Fruit fly (Drosophila melanogaster) whole organism, embryonic: ENCODE data around the gene Or98a.

Source experiments
- Asciz ChIP-seq: fragments of 200-800 bp; sonication (Bioruptor generic); optimal IDR thresholded peaks from 2 replicates; lab custom pipeline; 2017; ENCODE audit warnings: missing biosample characterization, mild to moderate bottlenecking, missing genetic modification characterization, missing genetic modification reagents
- C15 ChIP-seq: fragments of 200-800 bp; sonication (Bioruptor generic); IDR thresholded peaks from 3 replicates; pipeline ENCODE4 v1.3.6; 2022; ENCODE audit warnings: missing biosample characterization, missing genetic modification characterization
- CG10431 ChIP-seq: fragments of 200-800 bp; sonication (Bioruptor generic); optimal IDR thresholded peaks from 3 replicates; lab custom pipeline; 2018; ENCODE audit warnings: missing biosample characterization, mild to moderate bottlenecking, missing genetic modification characterization
- CG12659 ChIP-seq: fragments of 200-800 bp; sonication (Bioruptor generic); optimal IDR thresholded peaks from 3 replicates; lab custom pipeline; 2017; ENCODE audit warnings: mild to moderate bottlenecking, missing biosample characterization, missing genetic modification reagents, missing genetic modification characterization
- CG17186 ChIP-seq: fragments of 200-800 bp; sonication (Bioruptor generic); optimal IDR thresholded peaks from 3 replicates; lab custom pipeline; 2017; ENCODE audit warnings: missing biosample characterization, missing genetic modification reagents, missing genetic modification characterization
- CG17385 ChIP-seq: fragments of 200-800 bp; sonication (Bioruptor generic); optimal IDR thresholded peaks from 3 replicates; lab custom pipeline; 2018; ENCODE audit warnings: missing biosample characterization, mild to moderate bottlenecking, missing genetic modification characterization
- CG18262 ChIP-seq: fragments of 200-800 bp; optimal IDR thresholded peaks from 3 replicates; lab custom pipeline; 2019; ENCODE audit warnings: missing biosample characterization, mild to moderate bottlenecking, missing genetic modification characterization, moderate library complexity
- CG18619 ChIP-seq: fragments of 200-800 bp; sonication (Bioruptor generic); optimal IDR thresholded peaks from 3 replicates; lab custom pipeline; 2017; ENCODE audit warnings: missing biosample characterization, mild to moderate bottlenecking, missing genetic modification characterization
- CG2120 ChIP-seq: fragments of 200-800 bp; sonication (Bioruptor generic); optimal IDR thresholded peaks from 3 replicates; lab custom pipeline; 2016; ENCODE audit warnings: missing biosample characterization, missing genetic modification characterization
- CG2129 ChIP-seq: fragments of 200-800 bp; sonication (Bioruptor generic); IDR thresholded peaks from 2 replicates; pipeline ENCODE4 v1.3.6; 2022; ENCODE audit warnings: missing biosample characterization, missing genetic modification characterization; ENCODE audit not compliant: partially characterized antibody
- CG30403 ChIP-seq: fragments of 200-800 bp; sonication (Bioruptor generic); optimal IDR thresholded peaks from 3 replicates; lab custom pipeline; 2016; ENCODE audit warnings: missing biosample characterization, missing genetic modification characterization
- CG34422 ChIP-seq: fragments of 200-800 bp; sonication (Bioruptor generic); IDR thresholded peaks from 3 replicates; pipeline ENCODE4 v1.3.6; 2022; ENCODE audit warnings: missing biosample characterization, missing genetic modification characterization
- CG4820 ChIP-seq: fragments of 200-800 bp; sonication (Bioruptor generic); optimal IDR thresholded peaks from 3 replicates; lab custom pipeline; 2016; ENCODE audit warnings: missing biosample characterization, missing genetic modification characterization
- CG6272 ChIP-seq: fragments of 200-800 bp; sonication (Bioruptor generic); IDR thresholded peaks from 2 replicates; pipeline ENCODE4 v1.3.6; 2022; ENCODE audit warnings: missing biosample characterization, missing genetic modification characterization
- CG6683 ChIP-seq: fragments of 200-800 bp; sonication (Bioruptor generic); optimal IDR thresholded peaks from 2 replicates; lab custom pipeline; 2017; ENCODE audit warnings: missing biosample characterization, mild to moderate bottlenecking, missing genetic modification characterization, missing genetic modification reagents
- CG7839 ChIP-seq: fragments of 200-800 bp; sonication (Bioruptor generic); optimal IDR thresholded peaks from 3 replicates; lab custom pipeline; 2018; ENCODE audit warnings: missing biosample characterization, mild to moderate bottlenecking, missing genetic modification characterization, moderate library complexity
- CG7928 ChIP-seq: fragments of 200-800 bp; sonication (Bioruptor generic); optimal IDR thresholded peaks from 2 replicates; lab custom pipeline; 2017; ENCODE audit warnings: missing biosample characterization, mild to moderate bottlenecking, missing genetic modification characterization
- CG8388 ChIP-seq: fragments of 200-800 bp; sonication (Bioruptor generic); optimal IDR thresholded peaks from 2 replicates; lab custom pipeline; 2019; ENCODE audit warnings: missing biosample characterization, mild to moderate bottlenecking, missing genetic modification characterization, moderate library complexity
- Dfd ChIP-seq, 2 experiments: fragments of >200 bp; optimal IDR thresholded peaks; 2 replicates each; lab custom pipeline; 2017; ENCODE audit warnings: missing biosample characterization in 2 of 2, missing genetic modification characterization in 2 of 2
- Dip2 ChIP-seq: fragments of 200-800 bp; sonication (Bioruptor generic); IDR thresholded peaks from 2 replicates; pipeline ENCODE4 v1.3.6; 2022; ENCODE audit warnings: missing biosample characterization, missing genetic modification characterization
- Dp ChIP-seq: fragments of 200-800 bp; sonication (Bioruptor generic); optimal IDR thresholded peaks from 2 replicates; lab custom pipeline; 2018; ENCODE audit warnings: missing biosample characterization, mild to moderate bottlenecking, missing genetic modification characterization, moderate library complexity
- Fer1 ChIP-seq: fragments of 200-800 bp; sonication (Bioruptor generic); optimal IDR thresholded peaks from 2 replicates; lab custom pipeline; 2017; ENCODE audit warnings: missing biosample characterization, mild to moderate bottlenecking, missing genetic modification characterization
- GATAe ChIP-seq: fragments of 200-800 bp; sonication (Bioruptor generic); conservative IDR thresholded peaks from 2 replicates; pipeline ENCODE4 v1.3.6; 2022; ENCODE audit warnings: missing biosample characterization, missing genetic modification characterization
- HmgZ ChIP-seq: fragments of 200-800 bp; sonication (Bioruptor generic); optimal IDR thresholded peaks from 2 replicates; lab custom pipeline; 2018; ENCODE audit warnings: missing biosample characterization, mild to moderate bottlenecking, missing genetic modification characterization
- Hr3 ChIP-seq: fragments of 200-800 bp; sonication (Bioruptor generic); optimal IDR thresholded peaks from 3 replicates; lab custom pipeline; 2016; ENCODE audit warnings: missing biosample characterization, missing genetic modification characterization
- Hr51 ChIP-seq, 2 experiments: fragments of 200-800 bp; sonication (Bioruptor generic); optimal IDR thresholded peaks; 2 replicates in 1 of 2; 3 replicates in 1 of 2; lab custom pipeline; 2016 to 2018; ENCODE audit warnings: missing biosample characterization in 2 of 2, missing genetic modification characterization in 2 of 2, mild to moderate bottlenecking in 1 of 2, moderate library complexity in 1 of 2
- Hsf ChIP-seq: fragments of 200-800 bp; sonication (Bioruptor generic); optimal IDR thresholded peaks from 3 replicates; lab custom pipeline; 2016; ENCODE audit warnings: missing biosample characterization, missing genetic modification characterization
- Kr ChIP-seq: fragments of 200-800 bp; sonication (Bioruptor generic); optimal IDR thresholded peaks from 2 replicates; lab custom pipeline; 2017; ENCODE audit warnings: missing biosample characterization, mild to moderate bottlenecking, missing genetic modification characterization
- MESR4 ChIP-seq: fragments of 200-800 bp; sonication (Bioruptor generic); optimal IDR thresholded peaks from 2 replicates; lab custom pipeline; 2018; ENCODE audit warnings: missing biosample characterization, mild to moderate bottlenecking, missing genetic modification characterization, moderate library complexity
- Med ChIP-seq: fragments of 200-800 bp; sonication (Bioruptor generic); peaks from one replicate; lab custom pipeline; 2016; ENCODE audit warnings: missing biosample characterization, missing genetic modification characterization, mild to moderate bottlenecking, inconsistent platforms, moderate library complexity
- Meics ChIP-seq: fragments of 200-800 bp; sonication (Bioruptor generic); optimal IDR thresholded peaks from 2 replicates; lab custom pipeline; 2017; ENCODE audit warnings: missing biosample characterization, mild to moderate bottlenecking, missing genetic modification characterization
- Mes4 ChIP-seq: fragments of 200-800 bp; sonication (Bioruptor generic); optimal IDR thresholded peaks from 2 replicates; lab custom pipeline; 2016; ENCODE audit warnings: missing biosample characterization, missing genetic modification characterization
- NfI ChIP-seq: fragments of 200-800 bp; sonication (Bioruptor generic); optimal IDR thresholded peaks from 3 replicates; lab custom pipeline; 2018; ENCODE audit warnings: missing biosample characterization, mild to moderate bottlenecking, missing genetic modification characterization, moderate library complexity
- Oaz ChIP-seq: fragments of 200-800 bp; sonication (Bioruptor generic); IDR thresholded peaks from 2 replicates; pipeline ENCODE4 v1.3.6; 2022; ENCODE audit warnings: missing biosample characterization, missing genetic modification characterization
- Rx ChIP-seq: fragments of 200-800 bp; sonication (Bioruptor generic); IDR thresholded peaks from 2 replicates; pipeline ENCODE4 v1.3.6; 2022; ENCODE audit warnings: missing biosample characterization, missing genetic modification characterization
- Sox102F ChIP-seq: fragments of 200-800 bp; sonication (Bioruptor generic); optimal IDR thresholded peaks from 2 replicates; lab custom pipeline; 2018; ENCODE audit warnings: missing biosample characterization, mild to moderate bottlenecking, missing genetic modification characterization, moderate library complexity
- crc ChIP-seq: fragments of 200-800 bp; sonication (Bioruptor generic); optimal IDR thresholded peaks from 2 replicates; lab custom pipeline; 2016; ENCODE audit warnings: missing biosample characterization, missing genetic modification characterization
- crol ChIP-seq: fragments of 200-800 bp; sonication (Bioruptor generic); IDR thresholded peaks from 2 replicates; pipeline ENCODE4 v1.3.6; 2022; ENCODE audit warnings: missing biosample characterization, missing genetic modification characterization
- cwo ChIP-seq: fragments of 200-800 bp; sonication (Bioruptor generic); optimal IDR thresholded peaks from 3 replicates; lab custom pipeline; 2017; ENCODE audit warnings: missing biosample characterization, missing genetic modification characterization, mild to moderate bottlenecking, moderate library complexity, missing genetic modification reagents
- danr ChIP-seq: fragments of 200-800 bp; sonication (Bioruptor generic); IDR thresholded peaks from 2 replicates; pipeline ENCODE4 v1.3.6; 2022; ENCODE audit warnings: missing biosample characterization, missing genetic modification characterization
- dmrt99B ChIP-seq: fragments of 200-800 bp; sonication (Bioruptor generic); optimal IDR thresholded peaks from 2 replicates; lab custom pipeline; 2018; ENCODE audit warnings: missing biosample characterization, mild to moderate bottlenecking, missing genetic modification characterization, moderate library complexity
- dpn ChIP-seq, 2 experiments: fragments of 200-800 bp; sonication (Bioruptor generic); optimal IDR thresholded peaks; 3 replicates each; lab custom pipeline; 2016; ENCODE audit warnings: missing biosample characterization in 2 of 2, missing genetic modification characterization in 2 of 2
- grn ChIP-seq: fragments of 200-800 bp; sonication (Bioruptor generic); optimal IDR thresholded peaks from 3 replicates; lab custom pipeline; 2017; ENCODE audit warnings: missing biosample characterization, missing genetic modification characterization
- lab ChIP-seq: fragments of 200-800 bp; sonication (Bioruptor generic); optimal IDR thresholded peaks from 3 replicates; lab custom pipeline; 2017; ENCODE audit warnings: missing biosample characterization, missing genetic modification characterization, mild to moderate bottlenecking, moderate library complexity, missing genetic modification reagents
- row ChIP-seq: fragments of 200-800 bp; sonication (Bioruptor generic); IDR thresholded peaks from 3 replicates; pipeline ENCODE4 v1.3.6; 2022; ENCODE audit warnings: missing biosample characterization, missing genetic modification characterization
- sens ChIP-seq: fragments of 200-800 bp; sonication (Bioruptor generic); peaks from one replicate; lab custom pipeline; 2016; ENCODE audit warnings: missing biosample characterization, missing genetic modification characterization
- shn ChIP-seq: fragments of 200-800 bp; sonication (Bioruptor generic); optimal IDR thresholded peaks from 3 replicates; lab custom pipeline; 2016; ENCODE audit warnings: missing biosample characterization, missing genetic modification characterization
- stwl ChIP-seq: fragments of 200-800 bp; sonication (Bioruptor generic); optimal IDR thresholded peaks from 3 replicates; lab custom pipeline; 2018; ENCODE audit warnings: missing biosample characterization, mild to moderate bottlenecking, missing genetic modification characterization, moderate library complexity
- z ChIP-seq: fragments of 200-800 bp; sonication (Bioruptor generic); IDR thresholded peaks from 3 replicates; pipeline ENCODE4 v1.3.6; 2022; ENCODE audit warnings: missing biosample characterization, missing genetic modification characterization
- zen ChIP-seq: fragments of 200-800 bp; sonication (Bioruptor generic); optimal IDR thresholded peaks from 3 replicates; lab custom pipeline; 2018; ENCODE audit warnings: missing biosample characterization, mild to moderate bottlenecking, missing genetic modification characterization, moderate library complexity
- zfh2 ChIP-seq: fragments of 200-800 bp; sonication (Bioruptor generic); optimal IDR thresholded peaks from 2 replicates; lab custom pipeline; 2016; ENCODE audit warnings: missing biosample characterization, missing genetic modification characterization

Gene Or98a

DNA sequence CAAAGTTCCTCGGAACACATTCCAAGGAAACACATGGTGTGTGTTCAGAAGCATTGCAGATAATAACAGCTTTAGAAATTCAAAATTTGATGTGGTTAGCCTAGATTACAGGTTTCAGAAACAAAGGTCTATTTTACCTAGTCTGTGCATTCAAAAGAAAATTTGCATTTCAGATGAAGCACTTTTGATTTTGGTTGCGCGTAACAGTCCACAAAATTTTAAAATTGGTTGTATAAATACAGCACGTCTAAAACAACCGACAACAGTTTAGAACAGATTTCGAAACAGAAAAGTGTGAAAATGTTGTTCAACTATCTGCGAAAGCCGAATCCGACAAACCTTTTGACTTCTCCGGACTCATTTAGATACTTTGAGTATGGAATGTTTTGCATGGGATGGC, at the start of gene Or98a:
Gene Or98a (plus strand): TSS at position 301 of the 400 bp plus-strand sequence.
- no peak for TF ChIP-seq MESR4
- no peak for TF ChIP-seq Dfd (GFP tag; optimal IDR thresholded peaks at IDR 0.05; lab: Kevin White, UChicago)
- TF ChIP-seq Asciz (GFP tag; lab: Kevin White, UChicago): no peak
- TF ChIP-seq CG8388 (GFP tag; lab: Kevin White, UChicago): no peak
- TF ChIP-seq CG17385: no peak
- TF ChIP-seq zen (tag; lab: Kevin White, UChicago): no peak
- no peak for TF ChIP-seq HmgZ (tag; lab: Kevin White, UChicago)
- no peak for TF ChIP-seq crc (GFP tag; lab: Kevin White, UChicago)
- no peak for TF ChIP-seq stwl (tag; lab: Kevin White, UChicago)
- TF ChIP-seq Rx (GFP tag; lab: Robert Waterston, UW): no peak
- TF ChIP-seq CG7928 (GFP tag; lab: Kevin White, UChicago): no peak
- TF ChIP-seq Sox102F: no peak
- TF ChIP-seq CG34422 (GFP tag; lab: Robert Waterston, UW): no peak
- no peak for TF ChIP-seq CG18262
- TF ChIP-seq Med (GFP tag; lab: Kevin White, UChicago): no peak
- TF ChIP-seq CG12659: no peak
- no peak for TF ChIP-seq CG18619 (GFP tag; lab: Kevin White, UChicago)
- no peak for TF ChIP-seq Hr3 (GFP tag; lab: Kevin White, UChicago)
- no peak for TF ChIP-seq Oaz (GFP tag; lab: Robert Waterston, UW)
- TF ChIP-seq C15 (GFP tag; lab: Robert Waterston, UW): no peak
- TF ChIP-seq, all 482 proteins: peak for 0

DNA sequence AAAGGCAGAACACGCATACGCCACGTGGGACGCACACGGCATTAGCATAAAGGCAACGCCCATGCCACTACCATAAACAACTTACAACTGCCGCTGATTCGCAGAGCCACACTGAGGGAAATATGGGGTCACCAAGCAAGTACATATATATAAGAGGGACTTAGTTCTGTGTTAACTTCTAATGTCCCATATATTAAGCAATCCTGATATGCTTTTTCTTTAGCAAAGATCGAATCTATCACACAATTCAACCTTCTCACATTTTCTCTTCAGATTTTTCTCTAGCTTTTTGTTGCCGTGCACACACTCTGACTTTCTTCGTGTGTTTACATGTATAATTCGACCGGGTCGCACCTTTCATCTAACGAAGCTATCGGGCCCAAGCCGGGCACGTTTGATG, 32.5 kb upstream of the Or98a start:
- TF ChIP-seq NfI (GFP tag; lab: Kevin White, UChicago): no peak
- no peak for TF ChIP-seq CG30403
- TF ChIP-seq Meics: peak; percentile 3
- TF ChIP-seq CG2129: no peak
- TF ChIP-seq Hr51 (GFP tag; optimal IDR thresholded peaks at IDR 0.05; lab: Kevin White, UChicago): peak in 1 of 2 experiments; percentile 12
- TF ChIP-seq Dp: no peak
- TF ChIP-seq grn (GFP tag; lab: Kevin White, UChicago): no peak
- TF ChIP-seq row: peak; percentile 49; the same call in 1 of the 3 replicates
- TF ChIP-seq danr (GFP tag; lab: Robert Waterston, UW): no peak
- no peak for TF ChIP-seq CG4820 (GFP tag; lab: Kevin White, UChicago)
- peak; percentile 60 for TF ChIP-seq Fer1 (GFP tag; lab: Kevin White, UChicago)
- no peak for TF ChIP-seq sens (GFP tag; lab: Kevin White, UChicago)
- no peak for TF ChIP-seq Hsf (GFP tag; lab: Kevin White, UChicago)
- TF ChIP-seq CG6272: no peak
- TF ChIP-seq Mes4 (GFP tag; lab: Kevin White, UChicago): no peak
- TF ChIP-seq dmrt99B: peak; percentile 4
- no peak for TF ChIP-seq dpn (GFP tag; optimal IDR thresholded peaks at IDR 0.05; lab: Kevin White, UChicago)
- no peak for TF ChIP-seq z (GFP tag; lab: Robert Waterston, UW)
- no peak for TF ChIP-seq zfh2 (GFP tag; lab: Kevin White, UChicago)
- TF ChIP-seq CG7839 (tag; lab: Kevin White, UChicago): peak; percentile 21
- peak; percentile 52 for TF ChIP-seq lab
- no peak for TF ChIP-seq Kr
- TF ChIP-seq cwo (GFP tag; lab: Kevin White, UChicago): peak; percentile 20
- TF ChIP-seq CG18619 (GFP tag; lab: Kevin White, UChicago): no peak
- no peak for TF ChIP-seq Dip2
- TF ChIP-seq CG6683 (GFP tag; lab: Kevin White, UChicago): no peak
- no peak for TF ChIP-seq GATAe (GFP tag; lab: Robert Waterston, UW)
- TF ChIP-seq CG2120 (GFP tag; lab: Kevin White, UChicago): peak; percentile 49
- TF ChIP-seq crol (GFP tag; lab: Robert Waterston, UW): no peak
- TF ChIP-seq shn (GFP tag; lab: Kevin White, UChicago): no peak
- no peak for TF ChIP-seq CG10431 (GFP tag; lab: Kevin White, UChicago)
- TF ChIP-seq CG17186: no peak
